In the genomic region with DNA sequence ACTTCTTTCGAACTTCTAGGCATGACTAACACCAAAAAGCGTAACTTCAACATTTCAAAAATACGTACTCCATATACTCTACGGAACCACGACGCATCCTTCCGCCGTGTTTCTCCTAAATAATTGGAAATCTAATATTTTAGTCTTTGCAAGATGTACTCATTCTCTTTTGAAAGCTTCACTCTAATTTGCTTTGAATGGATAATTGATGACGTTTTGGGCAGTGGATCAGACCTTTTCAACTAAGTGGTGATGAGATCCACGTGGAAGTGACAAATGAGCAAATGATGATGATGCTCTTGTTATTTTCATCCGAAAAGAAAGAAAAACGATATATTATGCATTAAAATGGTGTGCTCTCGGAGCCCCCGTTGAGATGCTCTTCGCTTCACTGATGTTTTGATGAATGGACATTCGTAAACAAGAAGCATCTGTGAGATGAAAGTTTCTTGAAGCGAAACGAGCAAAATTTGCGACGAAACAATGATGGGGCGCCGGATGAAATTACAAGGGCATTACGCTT, we compare ENCODE assay signal across 4 worm cellular contexts.
TF ChIP-seq lines count a peak whose summit lies in the region.

No protein-coding gene starts in this region.

TF ChIP-seq in whole organism, L1 larva, 84 proteins besides CTCF, POLR2A, EP300 and RAD21:
- no peak for TF ChIP-seq alr-1 (tag; optimal IDR thresholded peaks at IDR 0.05; lab: Kevin White, UChicago; ENCODE audit: borderline replicate concordance)
- no peak for TF ChIP-seq unc-98 (GFP tag; IDR thresholded peaks at IDR 0.05; lab: Robert Waterston, UW)
- TF ChIP-seq ceh-88 (GFP tag; IDR thresholded peaks at IDR 0.05; lab: Robert Waterston, UW), result no peak
- TF ChIP-seq fkh-10 (GFP tag; optimal IDR thresholded peaks at IDR 0.05; lab: Kevin White, UChicago), result no peak
- peak; percentile 58 for TF ChIP-seq lin-14 (GFP tag; optimal IDR thresholded peaks at IDR 0.05; lab: Kevin White, UChicago)
- TF ChIP-seq ceh-90 (tag; optimal IDR thresholded peaks at IDR 0.05; lab: Kevin White, UChicago), result no peak
- peak; percentile 85 for TF ChIP-seq dsc-1 (tag; optimal IDR thresholded peaks at IDR 0.05; lab: Kevin White, UChicago)
- TF ChIP-seq unc-86 (tag; optimal IDR thresholded peaks at IDR 0.05; lab: Kevin White, UChicago), result peak; percentile 72
- no peak for TF ChIP-seq dpl-1 (GFP tag; optimal IDR thresholded peaks at IDR 0.05; lab: Kevin White, UChicago)
- peak; percentile 34 for TF ChIP-seq fkh-4 (tag; optimal IDR thresholded peaks at IDR 0.05; lab: Kevin White, UChicago; ENCODE audit: borderline replicate concordance)
TF ChIP-seq in whole organism, L1 larva: peak in this region for 4.

TF ChIP-seq in whole organism, L2 larva, 48 proteins besides CTCF, POLR2A, EP300 and RAD21:
- TF ChIP-seq dmd-4 (tag; optimal IDR thresholded peaks at IDR 0.05; lab: Kevin White, UChicago) (no peak), zag-1 (tag; optimal IDR thresholded peaks at IDR 0.05; lab: Kevin White, UChicago) (peak; percentile 18), unc-55 (GFP tag; optimal IDR thresholded peaks at IDR 0.05; lab: Kevin White, UChicago) (peak; percentile 3), crh-2 (tag; optimal IDR thresholded peaks at IDR 0.05; lab: Kevin White, UChicago) (peak; percentile 4)
TF ChIP-seq in whole organism, L2 larva: peak in this region for 3.

TF ChIP-seq in whole organism, late embryonic, 69 proteins besides CTCF, POLR2A, EP300 and RAD21:
- no peak for TF ChIP-seq ceh-45 (GFP tag; IDR thresholded peaks at IDR 0.05; lab: Robert Waterston, UW)
- peak; percentile 26 for TF ChIP-seq ceh-31 (tag; optimal IDR thresholded peaks at IDR 0.05; lab: Kevin White, UChicago)
- no peak for TF ChIP-seq syd-9 (tag; optimal IDR thresholded peaks at IDR 0.05; lab: Kevin White, UChicago)

TF ChIP-seq in whole organism, mixed stage, embryonic, 35 proteins besides CTCF, POLR2A, EP300 and RAD21:
- TF ChIP-seq ceh-39 (tag; optimal IDR thresholded peaks at IDR 0.05; lab: Kevin White, UChicago) (no peak), unc-62 (GFP tag; optimal IDR thresholded peaks at IDR 0.05; lab: Kevin White, UChicago) (peak; percentile 15)
TF ChIP-seq in whole organism, mixed stage, embryonic: peak in this region for 1.
